Worm (Caenorhabditis elegans) whole organism, L2 larva: ENCODE measurements around the gene hcf-1.

Experiments
- C34F6.9 ChIP-seq: fragments of 150-350 bp; optimal IDR thresholded peaks from 2 replicates; lab custom pipeline; 2014; ENCODE audit warnings: missing biosample characterization, missing genetic modification characterization
- F13H6.1 ChIP-seq: sonication (generic microtip); optimal IDR thresholded peaks from 2 replicates; lab custom pipeline; 2016; ENCODE audit warnings: missing genetic modification characterization, missing compliant biosample characterization
- Y55F3AM.14 ChIP-seq: fragments of 200-800 bp; sonication (Bioruptor generic); optimal IDR thresholded peaks from 2 replicates; lab custom pipeline; 2018; ENCODE audit warnings: mild to moderate bottlenecking, missing genetic modification characterization, missing compliant biosample characterization
- aly-2 ChIP-seq: fragments of 150-350 bp; optimal IDR thresholded peaks from 2 replicates; lab custom pipeline; 2014; ENCODE audit warnings: missing biosample characterization, missing genetic modification characterization
- ceh-16 ChIP-seq: fragments of 150-350 bp; optimal IDR thresholded peaks from 2 replicates; lab custom pipeline; 2014; ENCODE audit warnings: missing biosample characterization, missing genetic modification characterization
- ceh-82 ChIP-seq: fragments of 150-350 bp; optimal IDR thresholded peaks from 2 replicates; lab custom pipeline; 2014; ENCODE audit warnings: missing biosample characterization, missing genetic modification characterization
- crh-2 ChIP-seq: sonication (generic microtip); optimal IDR thresholded peaks from 2 replicates; lab custom pipeline; 2017; ENCODE audit warnings: missing biosample characterization, missing genetic modification characterization
- dmd-4 ChIP-seq: sonication (generic microtip); optimal IDR thresholded peaks from 2 replicates; lab custom pipeline; 2017; ENCODE audit warnings: missing biosample characterization, missing genetic modification characterization
- egl-27 ChIP-seq: sonication (generic microtip); optimal IDR thresholded peaks from 3 replicates; lab custom pipeline; 2017; ENCODE audit warnings: missing biosample characterization, missing genetic modification reagents, missing genetic modification characterization
- elt-1 ChIP-seq: fragments of 150-350 bp; optimal IDR thresholded peaks from 2 replicates; lab custom pipeline; 2014; ENCODE audit warnings: missing biosample characterization, missing genetic modification characterization
- elt-3 ChIP-seq: sonication (generic microtip); optimal IDR thresholded peaks from 2 replicates; lab custom pipeline; 2017; ENCODE audit warnings: missing biosample characterization, missing genetic modification characterization
- fos-1 ChIP-seq: fragments of 150-350 bp; optimal IDR thresholded peaks from 2 replicates; lab custom pipeline; 2014; ENCODE audit warnings: missing biosample characterization, missing genetic modification characterization
- lin-11 ChIP-seq: fragments of 150-350 bp; sonication (generic microtip); optimal IDR thresholded peaks from 2 replicates; lab custom pipeline; 2014; ENCODE audit warnings: missing biosample characterization, missing genetic modification characterization, inconsistent platforms, mixed read lengths
- lin-13 ChIP-seq: fragments of 150-350 bp; optimal IDR thresholded peaks from 2 replicates; lab custom pipeline; 2014; ENCODE audit warnings: missing biosample characterization, missing genetic modification reagents, missing genetic modification characterization
- lin-39 ChIP-seq: fragments of 150-350 bp; optimal IDR thresholded peaks from 2 replicates; lab custom pipeline; 2014; ENCODE audit warnings: missing biosample characterization, missing genetic modification reagents, missing genetic modification characterization
- lsy-2 ChIP-seq, 2 experiments: fragments of 150-350 bp in 1 of 2; sonication (generic microtip) in 1 of 2; optimal IDR thresholded peaks; 2 replicates each; lab custom pipeline; 2014 to 2017; ENCODE audit warnings: missing biosample characterization in 2 of 2, missing genetic modification characterization in 2 of 2
- mdl-1 ChIP-seq, 2 experiments: fragments of 150-350 bp in 1 of 2; sonication (generic microtip) in 1 of 2; optimal IDR thresholded peaks; 2 replicates each; lab custom pipeline; 2017; ENCODE audit warnings: missing biosample characterization in 2 of 2, missing genetic modification characterization in 2 of 2
- nhr-10 ChIP-seq: sonication (generic microtip); optimal IDR thresholded peaks from 2 replicates; lab custom pipeline; 2017; ENCODE audit warnings: missing biosample characterization, missing genetic modification characterization
- nhr-11 ChIP-seq: fragments of 150-350 bp; optimal IDR thresholded peaks from 2 replicates; lab custom pipeline; 2014; ENCODE audit warnings: missing biosample characterization, missing genetic modification characterization
- nhr-12 ChIP-seq: fragments of 150-350 bp; optimal IDR thresholded peaks from 2 replicates; lab custom pipeline; 2014; ENCODE audit warnings: missing biosample characterization, missing genetic modification characterization
- nhr-23 ChIP-seq: fragments of 150-350 bp; optimal IDR thresholded peaks from 2 replicates; lab custom pipeline; 2014; ENCODE audit warnings: missing biosample characterization, missing genetic modification reagents, missing genetic modification characterization
- nhr-237 ChIP-seq: fragments of 150-350 bp; optimal IDR thresholded peaks from 2 replicates; lab custom pipeline; 2014; ENCODE audit warnings: missing biosample characterization, missing genetic modification characterization
- nhr-25 ChIP-seq: fragments of 150-350 bp; sonication (generic microtip); optimal IDR thresholded peaks from 3 replicates; lab custom pipeline; 2014; ENCODE audit warnings: missing biosample characterization, missing genetic modification characterization
- nhr-6 ChIP-seq: fragments of 150-350 bp; optimal IDR thresholded peaks from 2 replicates; lab custom pipeline; 2014; ENCODE audit warnings: missing biosample characterization, missing genetic modification characterization
- nhr-77 ChIP-seq: fragments of 150-350 bp; optimal IDR thresholded peaks from 2 replicates; lab custom pipeline; 2014; ENCODE audit warnings: missing biosample characterization, missing genetic modification characterization
- sem-4 ChIP-seq: fragments of 150-350 bp; optimal IDR thresholded peaks from 2 replicates; lab custom pipeline; 2014; ENCODE audit warnings: missing biosample characterization, missing genetic modification reagents, missing genetic modification characterization
- skn-1 ChIP-seq: sonication (generic microtip); optimal IDR thresholded peaks from 2 replicates; lab custom pipeline; 2017; ENCODE audit warnings: missing biosample characterization, missing genetic modification characterization
- sma-3 ChIP-seq: sonication (generic microtip); optimal IDR thresholded peaks from 2 replicates; lab custom pipeline; 2016; ENCODE audit warnings: missing genetic modification reagents, missing genetic modification characterization, missing compliant biosample characterization
- sma-9 ChIP-seq, 2 experiments: fragments of 150-350 bp in 1 of 2; sonication (generic microtip) in 1 of 2; optimal IDR thresholded peaks; 2 replicates each; lab custom pipeline; 2014 to 2016; ENCODE audit warnings: missing genetic modification characterization in 2 of 2, mild to moderate bottlenecking in 1 of 2, missing biosample characterization in 1 of 2, missing compliant biosample characterization in 1 of 2, missing genetic modification reagents in 1 of 2, moderate library complexity in 1 of 2
- snpc-4 ChIP-seq: fragments of 150-350 bp; optimal IDR thresholded peaks from 2 replicates; lab custom pipeline; 2014; ENCODE audit warnings: missing biosample characterization, missing genetic modification characterization
- unc-39 ChIP-seq: fragments of 150-350 bp; optimal IDR thresholded peaks from 2 replicates; lab custom pipeline; 2014; ENCODE audit warnings: missing biosample characterization, missing genetic modification characterization
- unc-55 ChIP-seq: fragments of 150-350 bp; sonication (generic microtip); optimal IDR thresholded peaks from 3 replicates; lab custom pipeline; 2014; ENCODE audit warnings: missing biosample characterization, missing genetic modification reagents, missing genetic modification characterization
- unc-62 ChIP-seq: fragments of 150-350 bp; optimal IDR thresholded peaks from 2 replicates; lab custom pipeline; 2014; ENCODE audit warnings: missing biosample characterization, missing genetic modification reagents, missing genetic modification characterization
- zag-1 ChIP-seq: fragments of 150-350 bp; optimal IDR thresholded peaks from 2 replicates; lab custom pipeline; 2014; ENCODE audit warnings: missing biosample characterization, missing genetic modification characterization
- ztf-1 ChIP-seq: fragments of 200-800 bp; sonication (Bioruptor generic); conservative IDR thresholded peaks from 2 replicates; pipeline ENCODE4 v1.3.6; 2022; ENCODE audit warnings: missing genetic modification characterization, missing compliant biosample characterization
- ztf-4 ChIP-seq: fragments of 150-350 bp; optimal IDR thresholded peaks from 2 replicates; lab custom pipeline; 2014; ENCODE audit warnings: missing biosample characterization, missing genetic modification characterization

hcf-1 gene

ce11 chrIV:7763748-7764147 lies 10.3 kb downstream of the hcf-1 start, which contains the start of the genes C46A5.6 and C46A5.1:
Gene C46A5.6, minus strand, starts transcription at chrIV:7763848.
Gene C46A5.1, plus strand, starts transcription at chrIV:7763931.
- TF ChIP-seq elt-1 (no peak), ceh-16 (tag; lab: Kevin White, UChicago) (no peak), dmd-4 (tag; lab: Kevin White, UChicago) (no peak), ceh-82 (tag; lab: Kevin White, UChicago) (no peak), nhr-25 (no peak), sma-3 (GFP tag; lab: Kevin White, UChicago) (no peak), aly-2 (tag; lab: Kevin White, UChicago) (no peak), lsy-2 (tag; optimal IDR thresholded peaks at IDR 0.05; lab: Kevin White, UChicago) (no peak), egl-27 (tag; lab: Kevin White, UChicago) (no peak), nhr-6 (no peak), skn-1 (no peak)

ce11 chrIV:7760117-7760516 lies 14.0 kb downstream of the hcf-1 start, which contains the start of gene del-7:
Gene del-7, plus strand, starts transcription at chrIV:7760417.
- TF ChIP-seq unc-55 (no peak), nhr-237 (tag; lab: Kevin White, UChicago) (no peak), snpc-4 (tag; lab: Kevin White, UChicago) (no peak), lin-11 (tag; lab: Kevin White, UChicago) (no peak), crh-2 (tag; lab: Kevin White, UChicago) (no peak), nhr-23 (tag; lab: Kevin White, UChicago) (no peak), sma-9 (GFP tag; optimal IDR thresholded peaks at IDR 0.05; lab: Kevin White, UChicago) (no peak), sma-9 (tag; optimal IDR thresholded peaks at IDR 0.05; lab: Kevin White, UChicago) (no peak), egl-27 (tag; lab: Kevin White, UChicago) (no peak), nhr-10 (tag; lab: Kevin White, UChicago) (no peak), mdl-1 (tag; optimal IDR thresholded peaks at IDR 0.05; lab: Kevin White, UChicago) (no peak), nhr-77 (tag; lab: Kevin White, UChicago) (no peak), elt-1 (no peak), lin-13 (GFP tag; lab: Kevin White, UChicago) (no peak)
- TF ChIP-seq, all 48 proteins: peak for 0

- TF ChIP-seq elt-1 = no peak
- TF ChIP-seq F13H6.1 (tag; lab: Kevin White, UChicago) = no peak
- TF ChIP-seq egl-27 (tag; lab: Kevin White, UChicago) = no peak
- TF ChIP-seq mdl-1 (tag; optimal IDR thresholded peaks at IDR 0.05; lab: Kevin White, UChicago) = no peak
- TF ChIP-seq ztf-1 (GFP tag; lab: Robert Waterston, UW) = no peak
- no peak for TF ChIP-seq lin-39 (tag; lab: Kevin White, UChicago)
- TF ChIP-seq sma-3 (GFP tag; lab: Kevin White, UChicago) = no peak
- TF ChIP-seq unc-62 (GFP tag; lab: Kevin White, UChicago) = no peak
- no peak for TF ChIP-seq fos-1 (tag; lab: Kevin White, UChicago)
- TF ChIP-seq skn-1 = no peak
These were observed 14.5 kb downstream of the hcf-1 start, which contains the start of gene dsb-3 for ce11 chrIV:7759527-7759926. Gene dsb-3, minus strand, starts transcription at chrIV:7759627.

ce11 chrIV:7757245-7757644 lies 16.8 kb downstream of the hcf-1 start, which contains the start of gene C46A5.4:
Gene C46A5.4, minus strand, starts transcription at chrIV:7757345.
- TF ChIP-seq zag-1 (no peak), nhr-12 (tag; lab: Kevin White, UChicago) (no peak), sem-4 (tag; lab: Kevin White, UChicago) (no peak)
- TF ChIP-seq, all 48 proteins: peak for 0

ce11 chrIV:7754114-7754513 lies 20.0 kb downstream of the hcf-1 start:
- no peak for TF ChIP-seq egl-27 (tag; lab: Kevin White, UChicago)
- no peak for TF ChIP-seq mdl-1 (tag; optimal IDR thresholded peaks at IDR 0.05; lab: Kevin White, UChicago)
- TF ChIP-seq skn-1 = no peak
- TF ChIP-seq sem-4 (tag; lab: Kevin White, UChicago) = no peak
- TF ChIP-seq ztf-4 = no peak
- no peak for TF ChIP-seq nhr-12 (tag; lab: Kevin White, UChicago)
- TF ChIP-seq lin-11 (tag; lab: Kevin White, UChicago) = no peak
- no peak for TF ChIP-seq C34F6.9 (tag; lab: Kevin White, UChicago)
- TF ChIP-seq elt-3 (tag; lab: Kevin White, UChicago) = no peak
- no peak for TF ChIP-seq Y55F3AM.14 (GFP tag; lab: Kevin White, UChicago)
- TF ChIP-seq unc-39 (tag; lab: Kevin White, UChicago) = no peak
- no peak for TF ChIP-seq zag-1
- no peak for TF ChIP-seq nhr-11
- TF ChIP-seq, all 48 proteins: peak for 0
